Fruit fly (Drosophila melanogaster) whole organism, pupa: ENCODE data around the gene MESR3.

Experiments used
- CG10348 ChIP-seq: fragments of 200-800 bp; sonication (Bioruptor generic); IDR thresholded peaks from 2 replicates; pipeline ENCODE4 v1.3.6; 2022; ENCODE audit warnings: missing biosample characterization, missing genetic modification characterization
- CG12605 ChIP-seq: fragments of 200-800 bp; sonication (Bioruptor generic); IDR thresholded peaks from 2 replicates; pipeline ENCODE4 v1.3.6; 2022; ENCODE audit warnings: missing biosample characterization, missing genetic modification characterization
- CG13204 ChIP-seq: fragments of 200-800 bp; sonication (Bioruptor generic); optimal IDR thresholded peaks from 2 replicates; lab custom pipeline; 2018; ENCODE audit warnings: missing biosample characterization, mild to moderate bottlenecking, missing genetic modification characterization, moderate library complexity
- CG14655 ChIP-seq: fragments of 200-800 bp; sonication (Bioruptor generic); optimal IDR thresholded peaks from 3 replicates; lab custom pipeline; 2017; ENCODE audit warnings: mild to moderate bottlenecking, missing biosample characterization, missing genetic modification reagents, missing genetic modification characterization
- CG15710 ChIP-seq: fragments of 200-800 bp; sonication (Bioruptor generic); optimal IDR thresholded peaks from 2 replicates; lab custom pipeline; 2018; ENCODE audit warnings: missing biosample characterization, mild to moderate bottlenecking, missing genetic modification characterization, moderate library complexity
- CG17806 ChIP-seq: fragments of 200-800 bp; sonication (Bioruptor generic); optimal IDR thresholded peaks from 2 replicates; lab custom pipeline; 2018; ENCODE audit warnings: missing biosample characterization, mild to moderate bottlenecking, missing genetic modification characterization, moderate library complexity
- CG32121 ChIP-seq: fragments of 200-800 bp; sonication (Bioruptor generic); IDR thresholded peaks from 2 replicates; pipeline ENCODE4 v1.3.6; 2022; ENCODE audit warnings: missing biosample characterization, missing genetic modification characterization
- CG34367 ChIP-seq: fragments of 200-800 bp; sonication (Bioruptor generic); optimal IDR thresholded peaks from 2 replicates; lab custom pipeline; 2018; ENCODE audit warnings: missing biosample characterization, mild to moderate bottlenecking, missing genetic modification characterization
- CG4496 ChIP-seq: fragments of 200-800 bp; sonication (Bioruptor generic); IDR thresholded peaks from 3 replicates; pipeline ENCODE4 v1.3.6; 2022; ENCODE audit warnings: missing biosample characterization, missing genetic modification characterization
- CG8159 ChIP-seq: fragments of 200-800 bp; sonication (Bioruptor generic); optimal IDR thresholded peaks from 3 replicates; lab custom pipeline; 2018; ENCODE audit warnings: missing biosample characterization, mild to moderate bottlenecking, missing genetic modification characterization, moderate library complexity
- CG8301 ChIP-seq: fragments of 200-800 bp; sonication (Bioruptor generic); optimal IDR thresholded peaks from 2 replicates; lab custom pipeline; 2018; ENCODE audit warnings: missing biosample characterization, mild to moderate bottlenecking, missing genetic modification characterization
- CG9948 ChIP-seq: fragments of 200-800 bp; sonication (Bioruptor generic); optimal IDR thresholded peaks from 2 replicates; lab custom pipeline; 2018; ENCODE audit warnings: missing biosample characterization, mild to moderate bottlenecking, missing genetic modification characterization, moderate library complexity
- D1 ChIP-seq: fragments of 200-800 bp; sonication (Bioruptor generic); optimal IDR thresholded peaks from 2 replicates; lab custom pipeline; 2018; ENCODE audit warnings: missing biosample characterization, mild to moderate bottlenecking, missing genetic modification characterization, moderate library complexity
- EcR ChIP-seq: fragments of 200-800 bp; sonication (Bioruptor generic); optimal IDR thresholded peaks from 3 replicates; lab custom pipeline; 2019; ENCODE audit warnings: missing biosample characterization, missing genetic modification characterization, mild to moderate bottlenecking, moderate library complexity, missing genetic modification reagents
- Ets98B ChIP-seq: fragments of 200-800 bp; sonication (Bioruptor generic); IDR thresholded peaks from 2 replicates; pipeline ENCODE4 v1.3.6; 2022; ENCODE audit warnings: missing biosample characterization, missing genetic modification characterization
- Pif1A ChIP-seq: fragments of 200-800 bp; sonication (Bioruptor generic); optimal IDR thresholded peaks from 3 replicates; lab custom pipeline; 2016; ENCODE audit warnings: missing biosample characterization, missing genetic modification characterization
- Pif1B ChIP-seq: fragments of 200-800 bp; sonication (Bioruptor generic); optimal IDR thresholded peaks from 3 replicates; lab custom pipeline; 2016; ENCODE audit warnings: missing biosample characterization, missing genetic modification characterization
- Snoo ChIP-seq: fragments of 200-800 bp; sonication (Bioruptor generic); optimal IDR thresholded peaks from 3 replicates; lab custom pipeline; 2017; ENCODE audit warnings: missing biosample characterization, mild to moderate bottlenecking, missing genetic modification characterization, inconsistent platforms
- fd96Ca ChIP-seq: fragments of 200-800 bp; sonication (Bioruptor generic); IDR thresholded peaks from 3 replicates; pipeline ENCODE4 v1.3.6; 2022; ENCODE audit warnings: missing biosample characterization, missing genetic modification characterization
- gl ChIP-seq: fragments of 200-800 bp; sonication (Bioruptor generic); optimal IDR thresholded peaks from 2 replicates; lab custom pipeline; 2018; ENCODE audit warnings: missing biosample characterization, mild to moderate bottlenecking, missing genetic modification characterization
- rn ChIP-seq: fragments of 200-800 bp; sonication (Bioruptor generic); IDR thresholded peaks from 2 replicates; pipeline ENCODE4 v1.3.6; 2022; ENCODE audit warnings: missing biosample characterization, missing genetic modification characterization

MESR3 gene

dm6 chr2L:18645468-18645867, 28.4 kb downstream of the MESR3 start:
- TF ChIP-seq Ets98B (GFP tag; lab: Robert Waterston, UW) (peak; percentile 36; the same call in 1 of the 2 replicates), Pif1A (GFP tag; lab: Kevin White, UChicago) (peak; percentile 74), CG10348 (no peak), rn (GFP tag; lab: Robert Waterston, UW) (0 out of 2 replicates have a peak, but pooled peaks have one; percentile 23), Pif1B (GFP tag; lab: Kevin White, UChicago) (peak; percentile 59), CG34367 (tag; lab: Kevin White, UChicago) (peak; percentile 49), CG15710 (tag; lab: Kevin White, UChicago) (peak; percentile 51), CG12605 (GFP tag; lab: Robert Waterston, UW) (no peak), CG32121 (GFP tag; lab: Robert Waterston, UW) (peak; percentile 52), Snoo (tag; lab: Kevin White, UChicago) (peak; percentile 69), CG13204 (GFP tag; lab: Kevin White, UChicago) (no peak), CG4496 (GFP tag; lab: Robert Waterston, UW) (peak; percentile 74; the same call in 2 of the 3 replicates), EcR (GFP tag; lab: Kevin White, UChicago) (no peak), CG8159 (tag; lab: Kevin White, UChicago) (peak; percentile 74), CG8301 (peak; percentile 60), CG14655 (GFP tag; lab: Kevin White, UChicago) (peak; percentile 62), CG9948 (tag; lab: Kevin White, UChicago) (peak; percentile 58), D1 (no peak), gl (tag; lab: Kevin White, UChicago) (peak; percentile 27), fd96Ca (GFP tag; lab: Robert Waterston, UW) (peak; percentile 59; the same call in 1 of the 3 replicates), CG17806 (peak; percentile 66)

- TF ChIP-seq CG34367 (tag; lab: Kevin White, UChicago) (peak; percentile 58), CG13204 (GFP tag; lab: Kevin White, UChicago) (peak; percentile 49), CG8159 (tag; lab: Kevin White, UChicago) (peak; percentile 24), D1 (no peak), CG17806 (peak; percentile 24), Pif1B (GFP tag; lab: Kevin White, UChicago) (peak; percentile 1), CG10348 (no peak), gl (tag; lab: Kevin White, UChicago) (no peak), CG4496 (GFP tag; lab: Robert Waterston, UW) (0 out of 3 replicates have a peak, but pooled peaks have one; percentile 13), fd96Ca (GFP tag; lab: Robert Waterston, UW) (no peak), Ets98B (GFP tag; lab: Robert Waterston, UW) (no peak), CG15710 (tag; lab: Kevin White, UChicago) (peak; percentile 70), Pif1A (GFP tag; lab: Kevin White, UChicago) (peak; percentile 58), CG32121 (GFP tag; lab: Robert Waterston, UW) (no peak), CG14655 (GFP tag; lab: Kevin White, UChicago) (peak; percentile 20), Snoo (tag; lab: Kevin White, UChicago) (peak; percentile 48), CG12605 (GFP tag; lab: Robert Waterston, UW) (no peak), rn (GFP tag; lab: Robert Waterston, UW) (no peak), CG8301 (peak; percentile 27), CG9948 (tag; lab: Kevin White, UChicago) (peak; percentile 48), EcR (GFP tag; lab: Kevin White, UChicago) (no peak)
Observed at dm6 chr2L:18647857-18648652, 31.0 kb downstream of the MESR3 start.

- TF ChIP-seq Ets98B (GFP tag; lab: Robert Waterston, UW) (no peak), CG4496 (GFP tag; lab: Robert Waterston, UW) (no peak), CG12605 (GFP tag; lab: Robert Waterston, UW) (no peak), Snoo (tag; lab: Kevin White, UChicago) (no peak), CG34367 (tag; lab: Kevin White, UChicago) (no peak), CG9948 (tag; lab: Kevin White, UChicago) (no peak), CG8301 (no peak), CG15710 (tag; lab: Kevin White, UChicago) (no peak), CG8159 (tag; lab: Kevin White, UChicago) (no peak), gl (tag; lab: Kevin White, UChicago) (no peak), CG14655 (GFP tag; lab: Kevin White, UChicago) (no peak), EcR (GFP tag; lab: Kevin White, UChicago) (no peak), D1 (no peak), rn (GFP tag; lab: Robert Waterston, UW) (no peak), Pif1B (GFP tag; lab: Kevin White, UChicago) (no peak), CG17806 (no peak), CG32121 (GFP tag; lab: Robert Waterston, UW) (no peak)
Observed at dm6 chr2L:18652663-18653327, 35.7 kb downstream of the MESR3 start, which contains the start of gene Cyp310a1. TSS of gene Cyp310a1 (minus strand) at chr2L:18653010.

- TF ChIP-seq D1, result peak; percentile 62
- TF ChIP-seq CG8159 (tag; lab: Kevin White, UChicago), result peak; percentile 84
- TF ChIP-seq CG34367 (tag; lab: Kevin White, UChicago), result peak; percentile 83
- peak; percentile 78 for TF ChIP-seq CG14655 (GFP tag; lab: Kevin White, UChicago)
- TF ChIP-seq CG4496 (GFP tag; lab: Robert Waterston, UW), result peak; percentile 77
- peak; percentile 85 for TF ChIP-seq CG17806
- TF ChIP-seq Snoo (tag; lab: Kevin White, UChicago), result peak; percentile 69
- peak; percentile 82 for TF ChIP-seq Pif1A (GFP tag; lab: Kevin White, UChicago)
- TF ChIP-seq CG32121 (GFP tag; lab: Robert Waterston, UW), result no peak
- peak; percentile 65 for TF ChIP-seq fd96Ca (GFP tag; lab: Robert Waterston, UW)
- TF ChIP-seq CG12605 (GFP tag; lab: Robert Waterston, UW), result 0 out of 2 replicates have a peak, but pooled peaks have one; percentile 23
- TF ChIP-seq Ets98B (GFP tag; lab: Robert Waterston, UW), result no peak; the same call in 1 of the 2 replicates
- peak; percentile 27 for TF ChIP-seq CG13204 (GFP tag; lab: Kevin White, UChicago)
- no peak for TF ChIP-seq EcR (GFP tag; lab: Kevin White, UChicago)
- TF ChIP-seq CG15710 (tag; lab: Kevin White, UChicago), result peak; percentile 78
- peak; percentile 50 for TF ChIP-seq gl (tag; lab: Kevin White, UChicago)
- no peak for TF ChIP-seq rn (GFP tag; lab: Robert Waterston, UW)
- peak; percentile 86 for TF ChIP-seq Pif1B (GFP tag; lab: Kevin White, UChicago)
- TF ChIP-seq CG9948 (tag; lab: Kevin White, UChicago), result peak; percentile 74
- TF ChIP-seq CG10348, result no peak
- TF ChIP-seq CG8301, result peak; percentile 74
Observed at dm6 chr2L:18653328-18653675, 36.2 kb downstream of the MESR3 start.
